Fruit fly (Drosophila melanogaster): ENCODE measurements around the gene smp-30.
A peak's percentile ranks its signal among the peaks of the same experiment; 100 is the strongest.

The smp-30 gene

dm6 chr3R:14740658-14741191 is 10.3 kb downstream of the smp-30 start (continued):
- TF ChIP-seq caup (GFP tag; optimal IDR thresholded peaks at IDR 0.05; ENCODE audit: severe bottlenecking): peak; percentile 69
- TF ChIP-seq CG13624 (GFP tag; optimal IDR thresholded peaks at IDR 0.05): peak; percentile 62
- TF ChIP-seq lmd (GFP tag; IDR thresholded peaks at IDR 0.05): peak; percentile 71
- TF ChIP-seq twi (tag; optimal IDR thresholded peaks at IDR 0.05): peak; percentile 19
- TF ChIP-seq ssp (GFP tag; IDR thresholded peaks at IDR 0.05): peak; percentile 61
- no peak for TF ChIP-seq CG3407 (GFP tag; optimal IDR thresholded peaks at IDR 0.05)
- TF ChIP-seq Awh (GFP tag; IDR thresholded peaks at IDR 0.05): no peak
- peak; percentile 32 for TF ChIP-seq CG15479 (GFP tag; optimal IDR thresholded peaks at IDR 0.05)
- peak; percentile 90 for TF ChIP-seq Antp (GFP tag; optimal IDR thresholded peaks at IDR 0.05)
- TF ChIP-seq CG1529 (GFP tag; optimal IDR thresholded peaks at IDR 0.05): peak; percentile 22
- TF ChIP-seq sisA (GFP tag; IDR thresholded peaks at IDR 0.05): peak; percentile 70
- TF ChIP-seq inv (GFP tag; IDR thresholded peaks at IDR 0.05; ENCODE audit: partially characterized antibody): no peak
- TF ChIP-seq h (optimal IDR thresholded peaks at IDR 0.05): no peak
- peak; percentile 39; the same call in 1 of the 2 replicates for TF ChIP-seq CG4404 (GFP tag; IDR thresholded peaks at IDR 0.05)
- peak; percentile 77 for TF ChIP-seq gro (GFP tag; optimal IDR thresholded peaks at IDR 0.05)
- no peak for TF ChIP-seq sima (GFP tag; optimal IDR thresholded peaks at IDR 0.05)
- peak; percentile 76 for TF ChIP-seq Bdp1 (GFP tag; optimal IDR thresholded peaks at IDR 0.05)
- TF ChIP-seq CG8944 (GFP tag; optimal IDR thresholded peaks at IDR 0.05): peak; percentile 68
- peak; percentile 4 for TF ChIP-seq schlank (tag; optimal IDR thresholded peaks at IDR 0.05)
- peak; percentile 23 for TF ChIP-seq ATbp (GFP tag; optimal IDR thresholded peaks at IDR 0.05)
- no peak for TF ChIP-seq Nf-YA (GFP tag; IDR thresholded peaks at IDR 0.05)
- TF ChIP-seq usp (GFP tag; optimal IDR thresholded peaks at IDR 0.05): no peak
- TF ChIP-seq stc (GFP tag; IDR thresholded peaks at IDR 0.05): no peak
- peak; percentile 53; the same call in 1 of the 3 replicates for TF ChIP-seq CG17361 (GFP tag; IDR thresholded peaks at IDR 0.05)
- TF ChIP-seq zen (tag; optimal IDR thresholded peaks at IDR 0.05): peak; percentile 88
- peak; percentile 47 for TF ChIP-seq CG3995 (GFP tag; optimal IDR thresholded peaks at IDR 0.05)
- TF ChIP-seq CG7987 (GFP tag; optimal IDR thresholded peaks at IDR 0.05): peak; percentile 46
- TF ChIP-seq pita (GFP tag; optimal IDR thresholded peaks at IDR 0.05): no peak
- TF ChIP-seq Gsc (GFP tag; IDR thresholded peaks at IDR 0.05): no peak
- TF ChIP-seq pfk (GFP tag; optimal IDR thresholded peaks at IDR 0.05): peak; percentile 68
- peak; percentile 54 for TF ChIP-seq eyg (GFP tag; optimal IDR thresholded peaks at IDR 0.05)
- TF ChIP-seq CG3726 (GFP tag; IDR thresholded peaks at IDR 0.05): 0 out of 3 replicates have a peak, but pooled peaks have one; percentile 67
- peak; percentile 32 for TF ChIP-seq Nf-YB (GFP tag; optimal IDR thresholded peaks at IDR 0.05)
- peak; percentile 60 for TF ChIP-seq CG33557 (GFP tag; optimal IDR thresholded peaks at IDR 0.05)
- peak; percentile 52 for TF ChIP-seq Atf-2 (GFP tag; optimal IDR thresholded peaks at IDR 0.05)
- peak; percentile 2 for TF ChIP-seq da (GFP tag; optimal IDR thresholded peaks at IDR 0.05)
- peak; percentile 60 for TF ChIP-seq wek (GFP tag; optimal IDR thresholded peaks at IDR 0.05)
- peak; percentile 37 for TF ChIP-seq tap (tag; optimal IDR thresholded peaks at IDR 0.05)
- TF ChIP-seq CG17612 (GFP tag; IDR thresholded peaks at IDR 0.05): peak; percentile 35; the same call in 1 of the 2 replicates
- TF ChIP-seq CG14965 (GFP tag; optimal IDR thresholded peaks at IDR 0.05; ENCODE audit: borderline replicate concordance): no peak
- peak; percentile 87 for TF ChIP-seq CG9932 (GFP tag; IDR thresholded peaks at IDR 0.05)

- TF ChIP-seq CG17612 (GFP tag; IDR thresholded peaks at IDR 0.05) (no peak), eve (GFP tag; optimal IDR thresholded peaks at IDR 0.05) (peak in 1 of 2 experiments; percentile 91), chn (GFP tag; optimal IDR thresholded peaks at IDR 0.05) (no peak)
These were observed 10.9 kb downstream of the smp-30 start for dm6 chr3R:14740253-14740522.

Data from whole organism, embryonic.